Fruit fly (Drosophila melanogaster) whole organism, embryonic: ENCODE data around the gene papi.

ENCODE experiments used
- Aef1 ChIP-seq: fragments of 200-800 bp; sonication (Bioruptor generic); IDR thresholded peaks from 3 replicates; pipeline ENCODE4 v1.3.6; 2022; ENCODE audit warnings: missing biosample characterization, missing genetic modification characterization
- Atf6 ChIP-seq: fragments of 200-800 bp; sonication (Bioruptor generic); IDR thresholded peaks from 2 replicates; pipeline ENCODE4 v1.3.6; 2022; ENCODE audit warnings: missing biosample characterization, missing genetic modification characterization
- BEAF-32 ChIP-seq: fragments of 200-800 bp; sonication (Bioruptor generic); optimal IDR thresholded peaks from 3 replicates; lab custom pipeline; 2017; ENCODE audit warnings: missing biosample characterization, missing genetic modification characterization, mild to moderate bottlenecking, moderate library complexity, missing genetic modification reagents
- CG10274 ChIP-seq: fragments of 200-800 bp; sonication (Bioruptor generic); optimal IDR thresholded peaks from 3 replicates; lab custom pipeline; 2017; ENCODE audit warnings: missing biosample characterization, mild to moderate bottlenecking, missing genetic modification characterization
- CG10431 ChIP-seq: fragments of 200-800 bp; sonication (Bioruptor generic); optimal IDR thresholded peaks from 3 replicates; lab custom pipeline; 2018; ENCODE audit warnings: missing biosample characterization, mild to moderate bottlenecking, missing genetic modification characterization
- CG11560 ChIP-seq: fragments of 200-800 bp; sonication (Bioruptor generic); IDR thresholded peaks from 3 replicates; pipeline ENCODE4 v1.3.6; 2022; ENCODE audit warnings: missing biosample characterization, missing genetic modification characterization
- CG12104 ChIP-seq: fragments of 200-800 bp; sonication (Bioruptor generic); optimal IDR thresholded peaks from 3 replicates; lab custom pipeline; 2016; ENCODE audit warnings: missing biosample characterization, missing genetic modification characterization
- CG13775 ChIP-seq: fragments of 200-800 bp; sonication (Bioruptor generic); optimal IDR thresholded peaks from 3 replicates; lab custom pipeline; 2017; ENCODE audit warnings: missing biosample characterization, mild to moderate bottlenecking, missing genetic modification characterization
- CG14710 ChIP-seq: fragments of 200-800 bp; sonication (Bioruptor generic); optimal IDR thresholded peaks from 3 replicates; lab custom pipeline; 2019; ENCODE audit warnings: missing biosample characterization, mild to moderate bottlenecking, missing genetic modification characterization, moderate library complexity
- CG1647 ChIP-seq: fragments of 200-800 bp; sonication (Bioruptor generic); optimal IDR thresholded peaks from 3 replicates; lab custom pipeline; 2016; ENCODE audit warnings: missing biosample characterization, missing genetic modification characterization
- CG16863 ChIP-seq: fragments of 200-800 bp; sonication (Bioruptor generic); optimal IDR thresholded peaks from 3 replicates; lab custom pipeline; 2016; ENCODE audit warnings: missing biosample characterization, missing genetic modification characterization
- CG17359 ChIP-seq: fragments of 200-800 bp; sonication (Bioruptor generic); optimal IDR thresholded peaks from 3 replicates; lab custom pipeline; 2018; ENCODE audit warnings: missing biosample characterization, mild to moderate bottlenecking, missing genetic modification characterization, moderate library complexity
- CG30403 ChIP-seq: fragments of 200-800 bp; sonication (Bioruptor generic); optimal IDR thresholded peaks from 3 replicates; lab custom pipeline; 2016; ENCODE audit warnings: missing biosample characterization, missing genetic modification characterization
- CG34224 ChIP-seq: fragments of 200-800 bp; sonication (Bioruptor generic); IDR thresholded peaks from 3 replicates; pipeline ENCODE4 v1.3.6; 2022; ENCODE audit warnings: missing biosample characterization, missing genetic modification characterization; ENCODE audit not compliant: partially characterized antibody
- CG4424 ChIP-seq: fragments of 200-800 bp; sonication (Bioruptor generic); optimal IDR thresholded peaks from 3 replicates; lab custom pipeline; 2016; ENCODE audit warnings: missing biosample characterization, missing genetic modification characterization
- CG4707 ChIP-seq: fragments of 200-800 bp; sonication (Bioruptor generic); optimal IDR thresholded peaks from 2 replicates; lab custom pipeline; 2018; ENCODE audit warnings: missing biosample characterization, mild to moderate bottlenecking, missing genetic modification characterization, moderate library complexity
- CG5245 ChIP-seq: fragments of 200-800 bp; sonication (Bioruptor generic); optimal IDR thresholded peaks from 3 replicates; lab custom pipeline; 2016; ENCODE audit warnings: missing biosample characterization, missing genetic modification characterization
- CG6765 ChIP-seq: fragments of 200-800 bp; sonication (Bioruptor generic); optimal IDR thresholded peaks from 3 replicates; lab custom pipeline; 2017; ENCODE audit warnings: missing biosample characterization, mild to moderate bottlenecking, missing genetic modification characterization
- CG6791 ChIP-seq: fragments of 200-800 bp; sonication (Bioruptor generic); IDR thresholded peaks from 3 replicates; pipeline ENCODE4 v1.3.6; 2022; ENCODE audit warnings: missing biosample characterization, missing genetic modification characterization; ENCODE audit not compliant: partially characterized antibody
- CG7963 ChIP-seq: fragments of 200-800 bp; sonication (Bioruptor generic); IDR thresholded peaks from 3 replicates; pipeline ENCODE4 v1.3.6; 2022; ENCODE audit warnings: missing biosample characterization, missing genetic modification characterization; ENCODE audit not compliant: partially characterized antibody
- CG8359 ChIP-seq: fragments of 200-800 bp; sonication (Bioruptor generic); optimal IDR thresholded peaks from 2 replicates; lab custom pipeline; 2017; ENCODE audit warnings: missing biosample characterization, mild to moderate bottlenecking, missing genetic modification characterization, borderline replicate concordance
- D19B ChIP-seq: fragments of 200-800 bp; sonication (Bioruptor generic); optimal IDR thresholded peaks from 2 replicates; lab custom pipeline; 2017; ENCODE audit warnings: missing biosample characterization, mild to moderate bottlenecking, missing genetic modification characterization
- Dfd ChIP-seq, 2 experiments: fragments of >200 bp; optimal IDR thresholded peaks; 2 replicates each; lab custom pipeline; 2017; ENCODE audit warnings: missing biosample characterization in 2 of 2, missing genetic modification characterization in 2 of 2
- Dref ChIP-seq: fragments of 200-800 bp; sonication (Bioruptor generic); IDR thresholded peaks from 2 replicates; pipeline ENCODE4 v1.3.6; 2022; ENCODE audit warnings: missing biosample characterization, missing genetic modification characterization
- ERR ChIP-seq: fragments of 200-800 bp; sonication (Bioruptor generic); optimal IDR thresholded peaks from 2 replicates; lab custom pipeline; 2016; ENCODE audit warnings: missing biosample characterization, missing genetic modification characterization
- Fer3 ChIP-seq: fragments of 200-800 bp; sonication (Bioruptor generic); optimal IDR thresholded peaks from 2 replicates; lab custom pipeline; 2018; ENCODE audit warnings: missing biosample characterization, mild to moderate bottlenecking, missing genetic modification characterization, moderate library complexity
- HHEX ChIP-seq: fragments of 200-800 bp; sonication (Bioruptor generic); optimal IDR thresholded peaks from 3 replicates; lab custom pipeline; 2017; ENCODE audit warnings: missing biosample characterization, mild to moderate bottlenecking, missing genetic modification characterization, missing genetic modification reagents
- Kr ChIP-seq: fragments of 200-800 bp; sonication (Bioruptor generic); optimal IDR thresholded peaks from 2 replicates; lab custom pipeline; 2017; ENCODE audit warnings: missing biosample characterization, mild to moderate bottlenecking, missing genetic modification characterization
- NfI ChIP-seq: fragments of 200-800 bp; sonication (Bioruptor generic); optimal IDR thresholded peaks from 3 replicates; lab custom pipeline; 2018; ENCODE audit warnings: missing biosample characterization, mild to moderate bottlenecking, missing genetic modification characterization, moderate library complexity
- Rfx ChIP-seq: fragments of 200-800 bp; sonication (Bioruptor generic); IDR thresholded peaks from 2 replicates; pipeline ENCODE4 v1.3.6; 2022; ENCODE audit warnings: missing biosample characterization, missing genetic modification characterization
- Tbp ChIP-seq: fragments of >200 bp; optimal IDR thresholded peaks from 2 replicates; lab custom pipeline; 2018; ENCODE audit warnings: missing biosample characterization, missing genetic modification characterization
- YL-1 ChIP-seq: fragments of 200-800 bp; sonication (Bioruptor generic); optimal IDR thresholded peaks from 3 replicates; lab custom pipeline; 2017; ENCODE audit warnings: missing biosample characterization, mild to moderate bottlenecking, missing genetic modification characterization
- ash1 ChIP-seq: fragments of 200-800 bp; sonication (Bioruptor generic); optimal IDR thresholded peaks from 2 replicates; lab custom pipeline; 2018; ENCODE audit warnings: missing biosample characterization, mild to moderate bottlenecking, missing genetic modification characterization
- az2 ChIP-seq: fragments of 200-800 bp; sonication (Bioruptor generic); optimal IDR thresholded peaks from 3 replicates; lab custom pipeline; 2016; ENCODE audit warnings: missing biosample characterization, missing genetic modification characterization
- btn ChIP-seq: fragments of 200-800 bp; sonication (Bioruptor generic); optimal IDR thresholded peaks from 2 replicates; lab custom pipeline; 2016; ENCODE audit warnings: missing biosample characterization, missing genetic modification characterization
- crc ChIP-seq: fragments of 200-800 bp; sonication (Bioruptor generic); optimal IDR thresholded peaks from 2 replicates; lab custom pipeline; 2016; ENCODE audit warnings: missing biosample characterization, missing genetic modification characterization
- da ChIP-seq: fragments of 200-800 bp; sonication (Bioruptor generic); optimal IDR thresholded peaks from 2 replicates; lab custom pipeline; 2016; ENCODE audit warnings: missing biosample characterization, missing genetic modification characterization
- danr ChIP-seq: fragments of 200-800 bp; sonication (Bioruptor generic); IDR thresholded peaks from 2 replicates; pipeline ENCODE4 v1.3.6; 2022; ENCODE audit warnings: missing biosample characterization, missing genetic modification characterization
- esg ChIP-seq: fragments of 200-800 bp; sonication (Bioruptor generic); conservative IDR thresholded peaks from 2 replicates; pipeline ENCODE4 v1.3.6; 2022; ENCODE audit warnings: missing biosample characterization, missing genetic modification characterization
- gcm2 ChIP-seq: fragments of 200-800 bp; sonication (Bioruptor generic); optimal IDR thresholded peaks from 2 replicates; lab custom pipeline; 2016; ENCODE audit warnings: missing biosample characterization, missing genetic modification characterization
- hkb ChIP-seq, 2 experiments: fragments of 200-800 bp in 1 of 2; fragments of >200 bp in 1 of 2; sonication (Bioruptor generic) in 1 of 2; IDR thresholded peaks in 1 of 2; optimal IDR thresholded peaks in 1 of 2; 2 replicates each; pipeline versions ENCODE4 v1.3.6 to Lab custom; 2017 to 2022; ENCODE audit warnings: missing biosample characterization in 1 of 2, missing genetic modification characterization in 1 of 2
- lab ChIP-seq: fragments of 200-800 bp; sonication (Bioruptor generic); optimal IDR thresholded peaks from 3 replicates; lab custom pipeline; 2017; ENCODE audit warnings: missing biosample characterization, missing genetic modification characterization, mild to moderate bottlenecking, moderate library complexity, missing genetic modification reagents
- lov ChIP-seq, 2 experiments: fragments of 200-800 bp in 1 of 2; fragments of >200 bp in 1 of 2; sonication (Bioruptor generic) in 1 of 2; IDR thresholded peaks in 1 of 2; optimal IDR thresholded peaks in 1 of 2; 2 replicates in 1 of 2; 3 replicates in 1 of 2; pipeline versions ENCODE4 v1.3.6 to Lab custom; 2017 to 2022; ENCODE audit warnings: missing biosample characterization in 1 of 2, missing genetic modification characterization in 1 of 2
- mirr ChIP-seq: fragments of 200-800 bp; sonication (Bioruptor generic); optimal IDR thresholded peaks from 3 replicates; lab custom pipeline; 2018; ENCODE audit warnings: missing biosample characterization, mild to moderate bottlenecking, missing genetic modification characterization
- p53 ChIP-seq: fragments of 200-800 bp; sonication (Bioruptor generic); optimal IDR thresholded peaks from 2 replicates; lab custom pipeline; 2016; ENCODE audit warnings: missing biosample characterization, missing genetic modification characterization
- run ChIP-seq: fragments of 200-800 bp; sonication (Bioruptor generic); optimal IDR thresholded peaks from 3 replicates; lab custom pipeline; 2018; ENCODE audit warnings: missing biosample characterization, mild to moderate bottlenecking, missing genetic modification characterization
- stc ChIP-seq: fragments of 200-800 bp; sonication (Bioruptor generic); IDR thresholded peaks from 2 replicates; pipeline ENCODE4 v1.3.6; 2022; ENCODE audit warnings: missing biosample characterization, missing genetic modification characterization
- twi ChIP-seq: fragments of 200-800 bp; optimal IDR thresholded peaks from 2 replicates; lab custom pipeline; 2019; ENCODE audit warnings: missing biosample characterization, mild to moderate bottlenecking, missing genetic modification characterization, moderate library complexity
- wdn ChIP-seq: fragments of 200-800 bp; sonication (Bioruptor generic); IDR thresholded peaks from 2 replicates; pipeline ENCODE4 v1.3.6; 2022; ENCODE audit warnings: missing biosample characterization, missing genetic modification characterization

papi gene

DNA sequence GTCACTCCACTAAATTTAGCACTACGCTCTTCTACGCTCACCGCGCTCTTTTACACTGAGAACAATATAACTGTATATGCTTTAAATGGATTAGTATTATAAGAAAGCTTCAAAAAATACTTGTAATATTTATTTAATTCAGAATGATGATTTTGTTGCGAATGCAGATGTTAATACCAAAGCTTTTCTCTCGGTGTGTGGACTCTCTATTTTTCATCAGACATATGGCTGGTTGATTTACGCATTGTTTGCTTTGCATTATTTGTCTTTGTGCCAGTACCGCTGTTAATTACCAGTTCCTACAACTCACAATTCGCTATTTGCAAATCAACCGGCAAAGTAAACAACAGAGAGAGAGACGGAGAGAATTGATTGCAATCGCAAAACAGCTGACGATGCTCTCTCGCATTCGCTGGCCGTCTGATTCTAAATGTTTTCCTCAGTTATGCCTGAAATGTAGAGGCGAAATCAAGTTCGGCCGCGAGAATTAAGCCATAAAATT, 1.2 kb downstream of the papi start (continued):
- TF ChIP-seq lov (optimal IDR thresholded peaks at IDR 0.05; lab: Kevin White, UChicago) (no peak), lov (GFP tag; IDR thresholded peaks at IDR 0.05; lab: Robert Waterston, UW) (peak; percentile 97), CG4707 (GFP tag; lab: Kevin White, UChicago) (peak; percentile 84), twi (peak; percentile 92), ERR (GFP tag; lab: Kevin White, UChicago) (peak; percentile 87), danr (GFP tag; lab: Robert Waterston, UW) (peak; percentile 96), CG14710 (tag; lab: Kevin White, UChicago) (peak; percentile 90), Atf6 (GFP tag; lab: Robert Waterston, UW) (peak; percentile 99), p53 (GFP tag; lab: Kevin White, UChicago) (peak; percentile 85), Fer3 (tag; lab: Kevin White, UChicago) (peak; percentile 96), CG6765 (GFP tag; lab: Kevin White, UChicago) (peak; percentile 93), btn (GFP tag; lab: Kevin White, UChicago) (peak; percentile 87), CG30403 (GFP tag; lab: Kevin White, UChicago) (peak; percentile 97), Aef1 (GFP tag; lab: Robert Waterston, UW) (peak; percentile 97), CG7963 (no peak), Tbp (GFP tag; lab: Kevin White, UChicago) (no peak), Rfx (GFP tag; lab: Robert Waterston, UW) (peak; percentile 99), CG10431 (GFP tag; lab: Kevin White, UChicago) (peak; percentile 72), stc (GFP tag; lab: Robert Waterston, UW) (peak; percentile 96), NfI (GFP tag; lab: Kevin White, UChicago) (peak; percentile 96), wdn (GFP tag; lab: Robert Waterston, UW) (peak; percentile 96), hkb (optimal IDR thresholded peaks at IDR 0.05; lab: Kevin White, UChicago) (no peak), hkb (GFP tag; IDR thresholded peaks at IDR 0.05; lab: Robert Waterston, UW) (peak; percentile 98), YL-1 (GFP tag; lab: Kevin White, UChicago) (peak; percentile 66), Dref (GFP tag; lab: Robert Waterston, UW) (peak; percentile 48), lab (peak; percentile 97), mirr (GFP tag; lab: Kevin White, UChicago) (peak; percentile 94), HHEX (GFP tag; lab: Kevin White, UChicago) (peak; percentile 95), da (peak; percentile 84), CG8359 (peak; percentile 75), CG12104 (GFP tag; lab: Kevin White, UChicago) (peak; percentile 94), D19B (GFP tag; lab: Kevin White, UChicago) (peak; percentile 86), CG13775 (peak; percentile 94), crc (GFP tag; lab: Kevin White, UChicago) (peak; percentile 91), ash1 (GFP tag; lab: Kevin White, UChicago) (peak; percentile 76), BEAF-32 (GFP tag; lab: Kevin White, UChicago) (peak; percentile 17), Kr (GFP tag; lab: Kevin White, UChicago) (peak; percentile 77), gcm2 (GFP tag; lab: Kevin White, UChicago) (peak; percentile 85), Dfd (GFP tag; optimal IDR thresholded peaks at IDR 0.05; lab: Kevin White, UChicago) (no peak), CG17359 (tag; lab: Kevin White, UChicago) (peak; percentile 96), CG1647 (GFP tag; lab: Kevin White, UChicago) (peak; percentile 93), CG11560 (tag; lab: Robert Waterston, UW) (peak; percentile 92), CG34224 (GFP tag; lab: Robert Waterston, UW) (no peak), run (tag; lab: Kevin White, UChicago) (peak; percentile 91), CG6791 (no peak), CG16863 (GFP tag; lab: Kevin White, UChicago) (peak; percentile 92), CG4424 (GFP tag; lab: Kevin White, UChicago) (peak; percentile 92), esg (GFP tag; lab: Robert Waterston, UW) (peak; percentile 97), CG10274 (GFP tag; lab: Kevin White, UChicago) (peak; percentile 83), az2 (GFP tag; lab: Kevin White, UChicago) (peak; percentile 96), CG5245 (GFP tag; lab: Kevin White, UChicago) (peak; percentile 92)
